Worm (Caenorhabditis elegans): Measurements from ENCODE around the gene W04H10.6.
"Not testable (repeated sequence)": the region's sequence is repeated elsewhere in the genome, so short reads cannot be mapped to it uniquely, and the experiment has no call there.

DNA sequence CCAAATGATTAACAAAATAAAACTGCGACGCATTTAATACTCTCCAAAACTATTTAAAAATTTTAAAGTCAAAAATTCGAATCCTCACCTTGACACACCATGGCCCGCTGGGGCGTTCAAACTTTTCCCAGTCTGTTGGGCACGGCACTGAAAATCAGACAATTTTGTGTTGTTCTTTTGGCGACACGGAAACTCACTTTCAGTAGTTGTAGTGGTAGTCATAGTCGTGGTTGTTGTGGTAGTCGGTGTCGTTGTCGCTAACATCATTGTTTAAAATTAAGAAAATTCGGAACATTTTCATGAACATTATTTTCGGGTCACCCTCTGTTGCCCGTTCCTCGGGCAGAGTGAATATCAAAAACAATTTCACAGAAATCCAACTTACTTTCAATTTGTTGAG, 4.1 kb upstream of the W04H10.6 start, which contains the start of gene clec-118:
- not testable (repeated sequence) for TF ChIP-seq nhr-237 (tag; optimal IDR thresholded peaks at IDR 0.05); lin-13 (tag; optimal IDR thresholded peaks at IDR 0.05); mep-1 (tag; optimal IDR thresholded peaks at IDR 0.05); M03D4.4 (tag; optimal IDR thresholded peaks at IDR 0.05); blmp-1 (tag; optimal IDR thresholded peaks at IDR 0.05); snpc-4 (tag; optimal IDR thresholded peaks at IDR 0.05); nhr-76 (tag; optimal IDR thresholded peaks at IDR 0.05); elt-3 (tag; optimal IDR thresholded peaks at IDR 0.05); flh-1 (GFP tag; optimal IDR thresholded peaks at IDR 0.05); unc-62 (GFP tag; optimal IDR thresholded peaks at IDR 0.05); nhr-12 (tag; optimal IDR thresholded peaks at IDR 0.05); sptf-1 (tag; optimal IDR thresholded peaks at IDR 0.05)
